Worm (Caenorhabditis elegans) whole organism, midembryonic: ENCODE data around the gene ubl-1.

ENCODE experiments used
- flt-1 ChIP-seq: fragments of 200-800 bp; sonication (Bioruptor generic); IDR thresholded peaks from 2 replicates; pipeline ENCODE4 v1.3.6; 2022; ENCODE audit warnings: missing genetic modification characterization, missing compliant biosample characterization
- tab-1 ChIP-seq: fragments of 200-800 bp; sonication (Bioruptor generic); IDR thresholded peaks from 2 replicates; pipeline ENCODE4 v1.3.6; 2022; ENCODE audit warnings: missing genetic modification characterization, missing compliant biosample characterization

DNA sequence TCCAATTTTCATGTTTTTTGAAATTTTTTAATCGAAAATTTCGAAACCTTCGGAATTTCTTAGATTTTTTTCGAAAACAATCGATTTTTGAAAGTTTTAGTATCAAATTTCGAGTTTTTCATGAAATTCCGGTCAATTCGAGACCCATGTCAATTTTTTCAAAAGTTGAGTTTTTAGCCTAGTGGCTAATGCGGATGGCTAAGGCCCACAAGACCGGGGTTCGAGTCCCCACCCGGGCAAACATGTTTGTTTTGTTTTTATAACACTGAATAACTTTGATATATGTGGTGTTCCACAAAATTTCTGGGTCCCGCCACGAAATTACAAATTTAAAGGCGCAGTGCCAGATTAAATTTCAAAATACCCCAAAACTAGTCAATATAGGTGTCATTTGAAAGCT lies 31.3 kb downstream of the ubl-1 start:
- TF ChIP-seq tab-1 (no peak), flt-1 (GFP tag; lab: Robert Waterston, UW) (no peak)
